Worm (Caenorhabditis elegans): ENCODE data around the gene nhr-3.

DNA sequence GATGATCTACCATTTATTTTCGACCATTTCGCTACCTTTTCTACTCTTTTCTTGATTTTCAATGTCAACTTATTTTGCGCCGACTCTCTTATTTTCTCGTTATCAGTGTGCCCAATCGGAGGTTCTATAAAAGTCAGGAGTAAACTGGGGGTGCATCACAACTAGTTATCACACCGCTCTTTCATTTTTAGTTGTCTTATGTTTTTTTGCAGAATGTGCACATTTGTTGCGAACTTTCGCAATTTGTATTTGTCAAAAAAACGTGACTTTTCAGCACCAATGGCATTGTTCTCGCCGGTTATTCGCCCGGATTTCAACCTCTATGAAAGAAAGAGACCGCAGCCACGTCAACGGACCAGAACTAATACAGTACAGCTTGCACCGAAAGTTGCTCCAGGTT is 20.7 kb upstream of the nhr-3 start:
- TF ChIP-seq ceh-100 (GFP tag; IDR thresholded peaks at IDR 0.05) (no peak), ceh-58 (GFP tag; IDR thresholded peaks at IDR 0.05) (no peak), madf-8 (GFP tag; conservative IDR thresholded peaks at IDR 0.05) (no peak), hmg-1.2 (GFP tag; IDR thresholded peaks at IDR 0.05) (no peak), B0035.1 (tag; optimal IDR thresholded peaks at IDR 0.05) (no peak), ekl-4 (GFP tag; IDR thresholded peaks at IDR 0.05) (no peak), hsf-1 (GFP tag; IDR thresholded peaks at IDR 0.05) (no peak), ets-4 (GFP tag; optimal IDR thresholded peaks at IDR 0.05) (no peak), C17E4.6 (GFP tag; IDR thresholded peaks at IDR 0.05) (no peak), madf-10 (tag; optimal IDR thresholded peaks at IDR 0.05) (no peak), ama-1 (optimal IDR thresholded peaks at IDR 0.05) (no peak), ama-1 (GFP tag; optimal IDR thresholded peaks at IDR 0.05) (no peak), bed-1 (GFP tag; IDR thresholded peaks at IDR 0.05) (no peak)

All from whole organism, young adult.